Fruit fly (Drosophila melanogaster): ENCODE results near the gene CG15864.

CG15864 gene

dm6 chr3R:8287697-8288096, 39.5 kb downstream of the CG15864 start, which contains the start of gene Nazo:
TSS of gene Nazo (plus strand) at chr3R:8287876.
- TF ChIP-seq CG34367 (tag; optimal IDR thresholded peaks at IDR 0.05) (no peak), CG8159 (tag; optimal IDR thresholded peaks at IDR 0.05) (no peak), CG4496 (GFP tag; IDR thresholded peaks at IDR 0.05) (no peak), EcR (GFP tag; optimal IDR thresholded peaks at IDR 0.05) (no peak), D1 (tag; optimal IDR thresholded peaks at IDR 0.05) (no peak)

dm6 chr3R:8288790-8289189, 40.6 kb downstream of the CG15864 start:
- no peak for TF ChIP-seq CG15710 (tag; optimal IDR thresholded peaks at IDR 0.05)
- TF ChIP-seq CG8301 (tag; optimal IDR thresholded peaks at IDR 0.05): no peak
- no peak for TF ChIP-seq CG34367 (tag; optimal IDR thresholded peaks at IDR 0.05)
- TF ChIP-seq rn (GFP tag; IDR thresholded peaks at IDR 0.05): no peak
- no peak for TF ChIP-seq Pif1A (GFP tag; optimal IDR thresholded peaks at IDR 0.05)
- TF ChIP-seq CG14655 (GFP tag; optimal IDR thresholded peaks at IDR 0.05): no peak
- TF ChIP-seq gl (tag; optimal IDR thresholded peaks at IDR 0.05): no peak
- no peak for TF ChIP-seq CG12605 (GFP tag; IDR thresholded peaks at IDR 0.05)
- no peak for TF ChIP-seq fd96Ca (GFP tag; IDR thresholded peaks at IDR 0.05)
- TF ChIP-seq Ets98B (GFP tag; IDR thresholded peaks at IDR 0.05): no peak

dm6 chr3R:8290478-8290877, 42.2 kb downstream of the CG15864 start, which contains the start of gene CG11672:
TSS of gene CG11672 (minus strand) at chr3R:8290578.
- TF ChIP-seq CG13204 (GFP tag; optimal IDR thresholded peaks at IDR 0.05): no peak
- TF ChIP-seq CG10348 (GFP tag; IDR thresholded peaks at IDR 0.05): no peak
- TF ChIP-seq Snoo (tag; optimal IDR thresholded peaks at IDR 0.05): no peak
- no peak for TF ChIP-seq Ets98B (GFP tag; IDR thresholded peaks at IDR 0.05)
- no peak for TF ChIP-seq CG32121 (GFP tag; IDR thresholded peaks at IDR 0.05)
- TF ChIP-seq Pif1A (GFP tag; optimal IDR thresholded peaks at IDR 0.05): no peak
- TF ChIP-seq CG8301 (tag; optimal IDR thresholded peaks at IDR 0.05): no peak
- TF ChIP-seq CG14655 (GFP tag; optimal IDR thresholded peaks at IDR 0.05): no peak
- TF ChIP-seq D1 (tag; optimal IDR thresholded peaks at IDR 0.05): no peak
- TF ChIP-seq CG15710 (tag; optimal IDR thresholded peaks at IDR 0.05): no peak

- no peak for TF ChIP-seq CG13204 (GFP tag; optimal IDR thresholded peaks at IDR 0.05)
- TF ChIP-seq CG32121 (GFP tag; IDR thresholded peaks at IDR 0.05): no peak
- TF ChIP-seq CG17806 (tag; optimal IDR thresholded peaks at IDR 0.05): no peak
- no peak for TF ChIP-seq Pif1B (GFP tag; optimal IDR thresholded peaks at IDR 0.05)
- TF ChIP-seq rn (GFP tag; IDR thresholded peaks at IDR 0.05): no peak
- no peak for TF ChIP-seq CG4496 (GFP tag; IDR thresholded peaks at IDR 0.05)
- TF ChIP-seq CG14655 (GFP tag; optimal IDR thresholded peaks at IDR 0.05): no peak
- no peak for TF ChIP-seq CG9948 (tag; optimal IDR thresholded peaks at IDR 0.05)
Measured at dm6 chr3R:8290940-8291339, 42.7 kb downstream of the CG15864 start, which contains the start of gene CG31464. TSS of gene CG31464 (plus strand) at chr3R:8291240.

dm6 chr3R:8292034-8292433, 43.8 kb downstream of the CG15864 start, which contains the start of gene CG31463:
TSS of gene CG31463 (plus strand) at chr3R:8292335.
- TF ChIP-seq CG17806 (tag; optimal IDR thresholded peaks at IDR 0.05): no peak
